Worm (Caenorhabditis elegans) whole organism, mixed stage, embryonic: ENCODE measurements around the gene clpf-1.

Source experiments
- M03D4.4 ChIP-seq: sonication (generic microtip); optimal IDR thresholded peaks from 2 replicates; lab custom pipeline; 2017; ENCODE audit warnings: mild to moderate bottlenecking, missing genetic modification characterization, missing compliant biosample characterization
- bed-3 ChIP-seq: fragments of 200-800 bp; sonication (Bioruptor generic); optimal IDR thresholded peaks from 3 replicates; lab custom pipeline; 2018; ENCODE audit warnings: mild to moderate bottlenecking, missing genetic modification characterization, moderate library complexity, missing compliant biosample characterization
- ceh-39 ChIP-seq: fragments of 150-350 bp; optimal IDR thresholded peaks from 2 replicates; lab custom pipeline; 2014; ENCODE audit warnings: missing biosample characterization, missing genetic modification characterization
- ceh-83 ChIP-seq: fragments of 200-800 bp; sonication (Bioruptor generic); optimal IDR thresholded peaks from 2 replicates; lab custom pipeline; 2018; ENCODE audit warnings: mild to moderate bottlenecking, missing genetic modification characterization, missing compliant biosample characterization
- ces-1 ChIP-seq: fragments of 150-350 bp; optimal IDR thresholded peaks from 2 replicates; lab custom pipeline; 2014; ENCODE audit warnings: missing biosample characterization, missing genetic modification reagents, missing genetic modification characterization
- drap-1 ChIP-seq: fragments of 200-800 bp; sonication (Bioruptor generic); optimal IDR thresholded peaks from 3 replicates; lab custom pipeline; 2018; ENCODE audit warnings: mild to moderate bottlenecking, missing genetic modification characterization, missing compliant biosample characterization
- elt-3 ChIP-seq: fragments of 150-350 bp; optimal IDR thresholded peaks from 2 replicates; lab custom pipeline; 2014; ENCODE audit warnings: missing biosample characterization, missing genetic modification characterization
- flh-1 ChIP-seq: fragments of 200-800 bp; sonication (Bioruptor generic); optimal IDR thresholded peaks from 2 replicates; lab custom pipeline; 2018; ENCODE audit warnings: mild to moderate bottlenecking, missing genetic modification characterization, moderate library complexity, missing compliant biosample characterization
- ham-2 ChIP-seq: fragments of 200-800 bp; sonication (Bioruptor generic); optimal IDR thresholded peaks from 2 replicates; lab custom pipeline; 2018; ENCODE audit warnings: mild to moderate bottlenecking, missing genetic modification characterization, missing compliant biosample characterization
- hlh-1 ChIP-seq: fragments of 150-350 bp; optimal IDR thresholded peaks from 2 replicates; lab custom pipeline; 2014; ENCODE audit warnings: missing biosample characterization, missing genetic modification reagents, missing genetic modification characterization
- lin-13 ChIP-seq: fragments of 150-350 bp; optimal IDR thresholded peaks from 2 replicates; lab custom pipeline; 2014; ENCODE audit warnings: missing biosample characterization, missing genetic modification characterization
- lin-32 ChIP-seq: fragments of 200-800 bp; sonication (Bioruptor generic); optimal IDR thresholded peaks from 2 replicates; lab custom pipeline; 2018; ENCODE audit warnings: mild to moderate bottlenecking, missing genetic modification characterization, missing compliant biosample characterization
- mab-5 ChIP-seq: fragments of 150-350 bp; optimal IDR thresholded peaks from 2 replicates; lab custom pipeline; 2014; ENCODE audit warnings: missing biosample characterization, missing genetic modification characterization
- mep-1 ChIP-seq: fragments of 150-350 bp; optimal IDR thresholded peaks from 2 replicates; lab custom pipeline; 2017; ENCODE audit warnings: missing biosample characterization, missing genetic modification reagents, missing genetic modification characterization, inconsistent platforms
- nhr-12 ChIP-seq: fragments of 150-350 bp; optimal IDR thresholded peaks from 2 replicates; lab custom pipeline; 2014; ENCODE audit warnings: missing biosample characterization, missing genetic modification characterization
- nhr-2 ChIP-seq: fragments of 150-350 bp; optimal IDR thresholded peaks from 2 replicates; lab custom pipeline; 2014; ENCODE audit warnings: missing biosample characterization, missing genetic modification characterization
- nhr-76 ChIP-seq: sonication (generic microtip); optimal IDR thresholded peaks from 2 replicates; lab custom pipeline; 2017; ENCODE audit warnings: missing biosample characterization, missing genetic modification characterization
- pha-4 ChIP-seq: fragments of 150-350 bp; optimal IDR thresholded peaks from 2 replicates; lab custom pipeline; 2018; ENCODE audit warnings: missing biosample characterization, missing genetic modification reagents, missing genetic modification characterization
- sem-2 ChIP-seq: fragments of 200-800 bp; sonication (Bioruptor generic); optimal IDR thresholded peaks from 2 replicates; lab custom pipeline; 2018; ENCODE audit warnings: mild to moderate bottlenecking, missing genetic modification characterization, missing compliant biosample characterization
- snpc-4 ChIP-seq: fragments of 150-350 bp; optimal IDR thresholded peaks from 2 replicates; lab custom pipeline; 2014; ENCODE audit warnings: missing biosample characterization, missing genetic modification characterization
- sptf-1 ChIP-seq: sonication (generic microtip); optimal IDR thresholded peaks from 2 replicates; lab custom pipeline; 2017; ENCODE audit warnings: mild to moderate bottlenecking, missing genetic modification characterization, moderate library complexity, missing compliant biosample characterization
- tbx-8 ChIP-seq: fragments of 200-800 bp; sonication (Bioruptor generic); optimal IDR thresholded peaks from 2 replicates; lab custom pipeline; 2018; ENCODE audit warnings: mild to moderate bottlenecking, missing genetic modification characterization, moderate library complexity, missing compliant biosample characterization
- unc-120 ChIP-seq: sonication (generic microtip); optimal IDR thresholded peaks from 2 replicates; lab custom pipeline; 2017; ENCODE audit warnings: missing genetic modification characterization, missing compliant biosample characterization; ENCODE audit not compliant: poor library complexity, severe bottlenecking
- unc-39 ChIP-seq: fragments of 150-350 bp; optimal IDR thresholded peaks from 2 replicates; lab custom pipeline; 2014; ENCODE audit warnings: missing biosample characterization, missing genetic modification characterization
- unc-62 ChIP-seq: fragments of 150-350 bp; optimal IDR thresholded peaks from 2 replicates; lab custom pipeline; 2014; ENCODE audit warnings: missing biosample characterization, missing genetic modification reagents, missing genetic modification characterization
- zip-8 ChIP-seq: fragments of 150-350 bp; optimal IDR thresholded peaks from 2 replicates; lab custom pipeline; 2014; ENCODE audit warnings: missing biosample characterization, missing genetic modification characterization
- ztf-11 ChIP-seq: fragments of 150-350 bp; optimal IDR thresholded peaks from 2 replicates; lab custom pipeline; 2014; ENCODE audit warnings: missing biosample characterization, missing genetic modification characterization

Gene clpf-1

ce11 chrIII:3390144-3390543 is 7.4 kb upstream of the clpf-1 start:
- no peak for TF ChIP-seq unc-39 (tag; lab: Kevin White, UChicago)
- no peak for TF ChIP-seq hlh-1 (tag; lab: Kevin White, UChicago)
- no peak for TF ChIP-seq tbx-8
- TF ChIP-seq elt-3 (tag; lab: Kevin White, UChicago) = no peak
- TF ChIP-seq drap-1 (GFP tag; lab: Kevin White, UChicago) = no peak
- no peak for TF ChIP-seq lin-13
- no peak for TF ChIP-seq flh-1 (GFP tag; lab: Kevin White, UChicago)
- TF ChIP-seq ces-1 (GFP tag; lab: Kevin White, UChicago) = no peak
- TF ChIP-seq M03D4.4 (tag; lab: Kevin White, UChicago) = no peak
- no peak for TF ChIP-seq nhr-76
- TF ChIP-seq, all 35 proteins: peak for 0

ce11 chrIII:3393687-3394086 is 3.9 kb upstream of the clpf-1 start, which contains the start of gene mlc-4:
Gene mlc-4 (minus strand): TSS chrIII:3393787.
- TF ChIP-seq nhr-76 (no peak), lin-13 (no peak), flh-1 (GFP tag; lab: Kevin White, UChicago) (no peak), drap-1 (GFP tag; lab: Kevin White, UChicago) (no peak)

- no peak for TF ChIP-seq unc-39 (tag; lab: Kevin White, UChicago)
- TF ChIP-seq nhr-12 (tag; lab: Kevin White, UChicago) = no peak
- no peak for TF ChIP-seq sptf-1
- TF ChIP-seq sem-2 (GFP tag; lab: Kevin White, UChicago) = no peak
- no peak for TF ChIP-seq nhr-2
- TF ChIP-seq bed-3 (GFP tag; lab: Kevin White, UChicago) = no peak
- TF ChIP-seq ham-2 (GFP tag; lab: Kevin White, UChicago) = no peak
- TF ChIP-seq lin-13 = no peak
- TF ChIP-seq ces-1 (GFP tag; lab: Kevin White, UChicago) = no peak
- no peak for TF ChIP-seq hlh-1 (tag; lab: Kevin White, UChicago)
- no peak for TF ChIP-seq unc-62 (GFP tag; lab: Kevin White, UChicago)
- TF ChIP-seq zip-8 (tag; lab: Kevin White, UChicago) = no peak
These were observed 2.4 kb upstream of the clpf-1 start for ce11 chrIII:3395112-3395511.

ce11 chrIII:3395874-3396467 is 1.6 kb upstream of the clpf-1 start, which contains the start of gene cri-3:
Gene cri-3 (plus strand): TSS chrIII:3396355.
- no peak for TF ChIP-seq mep-1 (tag; lab: Kevin White, UChicago)
- TF ChIP-seq ces-1 (GFP tag; lab: Kevin White, UChicago) = peak; percentile 27
- TF ChIP-seq ham-2 (GFP tag; lab: Kevin White, UChicago) = peak; percentile 20
- no peak for TF ChIP-seq nhr-2
- peak; percentile 88 for TF ChIP-seq unc-120

ce11 chrIII:3398485-3398884 is 942 bp downstream of the clpf-1 start:
- no peak for TF ChIP-seq unc-39 (tag; lab: Kevin White, UChicago)
- no peak for TF ChIP-seq ceh-39 (tag; lab: Kevin White, UChicago)
- peak; percentile 12 for TF ChIP-seq M03D4.4 (tag; lab: Kevin White, UChicago)
- TF ChIP-seq ceh-83 (GFP tag; lab: Kevin White, UChicago) = no peak

- no peak for TF ChIP-seq hlh-1 (tag; lab: Kevin White, UChicago)
- TF ChIP-seq tbx-8 = no peak
- no peak for TF ChIP-seq M03D4.4 (tag; lab: Kevin White, UChicago)
- TF ChIP-seq sptf-1 = no peak
- no peak for TF ChIP-seq mab-5 (tag; lab: Kevin White, UChicago)
- TF ChIP-seq nhr-2 = no peak
- TF ChIP-seq lin-13 = no peak
- no peak for TF ChIP-seq sem-2 (GFP tag; lab: Kevin White, UChicago)
- no peak for TF ChIP-seq lin-32
- TF ChIP-seq ces-1 (GFP tag; lab: Kevin White, UChicago) = no peak
- no peak for TF ChIP-seq unc-39 (tag; lab: Kevin White, UChicago)
- no peak for TF ChIP-seq pha-4
- TF ChIP-seq ztf-11 (tag; lab: Kevin White, UChicago) = no peak
- no peak for TF ChIP-seq ceh-83 (GFP tag; lab: Kevin White, UChicago)
- TF ChIP-seq snpc-4 (tag; lab: Kevin White, UChicago) = no peak
These were observed 2.9 kb downstream of the clpf-1 start for ce11 chrIII:3400444-3400843.
